Fruit fly (Drosophila melanogaster) whole organism, prepupa: ENCODE results near the gene E2f2.

Experiments used
- CG11762 ChIP-seq: fragments of 200-800 bp; sonication (Bioruptor generic); optimal IDR thresholded peaks from 3 replicates; lab custom pipeline; 2016; ENCODE audit warnings: missing biosample characterization, missing genetic modification characterization; ENCODE audit not compliant: insufficient read depth
- CG15336 ChIP-seq: fragments of 200-800 bp; sonication (Bioruptor generic); IDR thresholded peaks from 2 replicates; pipeline ENCODE4 v1.3.6; 2022; ENCODE audit warnings: missing biosample characterization, missing genetic modification characterization
- CG31627 ChIP-seq: fragments of 200-800 bp; sonication (Bioruptor generic); optimal IDR thresholded peaks from 3 replicates; lab custom pipeline; 2016; ENCODE audit warnings: missing biosample characterization, missing genetic modification characterization
- CG32006 ChIP-seq: fragments of 200-800 bp; sonication (Bioruptor generic); optimal IDR thresholded peaks from 3 replicates; lab custom pipeline; 2017; ENCODE audit warnings: missing biosample characterization, mild to moderate bottlenecking, missing genetic modification characterization
- CG4318 ChIP-seq: fragments of 200-800 bp; sonication (Bioruptor generic); optimal IDR thresholded peaks from 3 replicates; lab custom pipeline; 2017; ENCODE audit warnings: missing biosample characterization, mild to moderate bottlenecking, missing genetic modification characterization
- CG6163 ChIP-seq: fragments of 200-800 bp; sonication (Bioruptor generic); IDR thresholded peaks from 3 replicates; pipeline ENCODE4 v1.3.6; 2022; ENCODE audit warnings: missing biosample characterization, missing genetic modification characterization
- CG6276 ChIP-seq: fragments of 200-800 bp; sonication (Bioruptor generic); optimal IDR thresholded peaks from 2 replicates; lab custom pipeline; 2017; ENCODE audit warnings: missing biosample characterization, mild to moderate bottlenecking, missing genetic modification characterization
- CG6792 ChIP-seq: fragments of 200-800 bp; sonication (Bioruptor generic); optimal IDR thresholded peaks from 3 replicates; lab custom pipeline; 2016; ENCODE audit warnings: missing biosample characterization, missing genetic modification characterization
- CG6808 ChIP-seq: fragments of 200-800 bp; sonication (Bioruptor generic); optimal IDR thresholded peaks from 3 replicates; lab custom pipeline; 2017; ENCODE audit warnings: missing biosample characterization, missing genetic modification characterization, mild to moderate bottlenecking, moderate library complexity, missing genetic modification reagents
- CG7368 ChIP-seq: fragments of 200-800 bp; sonication (Bioruptor generic); optimal IDR thresholded peaks from 3 replicates; lab custom pipeline; 2016; ENCODE audit warnings: missing biosample characterization, missing genetic modification characterization
- CG8319 ChIP-seq: fragments of 200-800 bp; sonication (Bioruptor generic); optimal IDR thresholded peaks from 3 replicates; lab custom pipeline; 2016; ENCODE audit warnings: missing biosample characterization, missing genetic modification characterization
- Eip75B ChIP-seq: fragments of 200-800 bp; sonication (Bioruptor generic); optimal IDR thresholded peaks from 3 replicates; lab custom pipeline; 2016; ENCODE audit warnings: missing biosample characterization, missing genetic modification characterization
- Eip78C ChIP-seq: fragments of 200-800 bp; sonication (Bioruptor generic); peaks from one replicate; lab custom pipeline; 2016; ENCODE audit warnings: missing biosample characterization, missing genetic modification characterization
- Ets21C ChIP-seq: fragments of 200-800 bp; sonication (Bioruptor generic); optimal IDR thresholded peaks from 3 replicates; lab custom pipeline; 2016; ENCODE audit warnings: missing biosample characterization, missing genetic modification characterization
- Ets96B ChIP-seq: fragments of 200-800 bp; optimal IDR thresholded peaks from 2 replicates; lab custom pipeline; 2019; ENCODE audit warnings: missing biosample characterization, mild to moderate bottlenecking, missing genetic modification characterization, moderate library complexity
- Gug ChIP-seq: fragments of 200-800 bp; sonication (Bioruptor generic); IDR thresholded peaks from 2 replicates; pipeline ENCODE4 v1.3.6; 2022; ENCODE audit warnings: missing biosample characterization, missing genetic modification characterization
- Hr38 ChIP-seq: sonication (Bioruptor generic); optimal IDR thresholded peaks from 2 replicates; lab custom pipeline; 2016; ENCODE audit warnings: missing biosample characterization, missing genetic modification characterization
- Hr39 ChIP-seq: fragments of 200-800 bp; sonication (Bioruptor generic); optimal IDR thresholded peaks from 2 replicates; lab custom pipeline; 2016; ENCODE audit warnings: missing biosample characterization, missing genetic modification characterization
- Lpt ChIP-seq: fragments of 200-800 bp; sonication (Bioruptor generic); optimal IDR thresholded peaks from 3 replicates; lab custom pipeline; 2016; ENCODE audit warnings: missing biosample characterization, missing genetic modification characterization
- OdsH ChIP-seq: fragments of 200-800 bp; sonication (Bioruptor generic); optimal IDR thresholded peaks from 3 replicates; lab custom pipeline; 2016; ENCODE audit warnings: missing biosample characterization, missing genetic modification characterization
- Sox14 ChIP-seq: fragments of 200-800 bp; sonication (Bioruptor generic); optimal IDR thresholded peaks from 3 replicates; lab custom pipeline; 2016; ENCODE audit warnings: missing biosample characterization, missing genetic modification characterization
- Sox15 ChIP-seq: fragments of 200-800 bp; sonication (Bioruptor generic); optimal IDR thresholded peaks from 3 replicates; lab custom pipeline; 2016; ENCODE audit warnings: missing biosample characterization, missing genetic modification characterization
- achi ChIP-seq: fragments of 200-800 bp; sonication (Bioruptor generic); optimal IDR thresholded peaks from 3 replicates; lab custom pipeline; 2016; ENCODE audit warnings: missing biosample characterization, missing genetic modification characterization
- acj6 ChIP-seq: fragments of 200-800 bp; sonication (Bioruptor generic); optimal IDR thresholded peaks from 3 replicates; lab custom pipeline; 2016; ENCODE audit warnings: missing biosample characterization, missing genetic modification characterization
- dac ChIP-seq: fragments of 200-800 bp; sonication (Bioruptor generic); optimal IDR thresholded peaks from 2 replicates; lab custom pipeline; 2017; ENCODE audit warnings: missing biosample characterization, mild to moderate bottlenecking, missing genetic modification characterization
- dsx ChIP-seq: fragments of 200-800 bp; optimal IDR thresholded peaks from 3 replicates; lab custom pipeline; 2019; ENCODE audit warnings: missing biosample characterization, mild to moderate bottlenecking, missing genetic modification characterization, moderate library complexity; ENCODE audit not compliant: poor library complexity, severe bottlenecking
- esn ChIP-seq: fragments of 200-800 bp; sonication (Bioruptor generic); optimal IDR thresholded peaks from 2 replicates; lab custom pipeline; 2016; ENCODE audit warnings: missing biosample characterization, mild to moderate bottlenecking, missing genetic modification characterization, moderate library complexity
- fd59A ChIP-seq: fragments of 200-800 bp; sonication (Bioruptor generic); optimal IDR thresholded peaks from 2 replicates; lab custom pipeline; 2017; ENCODE audit warnings: missing biosample characterization, mild to moderate bottlenecking, missing genetic modification characterization, missing genetic modification reagents
- fd85E ChIP-seq: fragments of 200-800 bp; sonication (Bioruptor generic); optimal IDR thresholded peaks from 3 replicates; lab custom pipeline; 2016; ENCODE audit warnings: missing biosample characterization, missing genetic modification characterization
- lz ChIP-seq: fragments of 200-800 bp; sonication (Bioruptor generic); optimal IDR thresholded peaks from 3 replicates; lab custom pipeline; 2016; ENCODE audit warnings: missing biosample characterization, missing genetic modification characterization
- ss ChIP-seq, 2 experiments: fragments of 200-800 bp; sonication (Bioruptor generic); optimal IDR thresholded peaks; 2 replicates in 1 of 2; 3 replicates in 1 of 2; lab custom pipeline; 2017 to 2018; ENCODE audit warnings: mild to moderate bottlenecking in 2 of 2, missing biosample characterization in 2 of 2, missing genetic modification characterization in 2 of 2, moderate library complexity in 1 of 2
- svp ChIP-seq: fragments of 200-800 bp; sonication (Bioruptor generic); peaks from one replicate; lab custom pipeline; 2016; ENCODE audit warnings: missing biosample characterization, missing genetic modification characterization
- vri ChIP-seq: fragments of 200-800 bp; sonication (Bioruptor generic); optimal IDR thresholded peaks from 3 replicates; lab custom pipeline; 2016; ENCODE audit warnings: missing biosample characterization, mild to moderate bottlenecking, missing genetic modification characterization

E2f2 gene

DNA sequence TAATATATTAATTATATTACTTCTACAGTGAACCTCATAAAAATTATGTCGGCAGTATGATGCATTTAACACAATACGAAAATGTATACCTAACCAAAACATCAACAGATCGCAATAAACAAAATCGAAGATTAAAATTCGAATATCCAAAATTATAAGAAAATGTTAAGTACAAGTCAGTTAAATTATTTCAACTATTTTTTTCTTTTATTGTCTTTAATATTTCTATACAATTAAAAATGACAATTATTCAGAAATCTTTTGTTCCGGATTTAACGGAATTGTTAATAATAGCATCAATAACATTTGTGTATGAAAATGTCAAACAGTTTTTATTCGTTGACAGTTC, 14.1 kb downstream of the E2f2 start:
- TF ChIP-seq CG31627 (GFP tag; lab: Kevin White, UChicago) (no peak), Sox15 (no peak), ss (GFP tag; optimal IDR thresholded peaks at IDR 0.05; lab: Kevin White, UChicago) (no peak), fd85E (GFP tag; lab: Kevin White, UChicago) (no peak), CG4318 (GFP tag; lab: Kevin White, UChicago) (no peak), fd59A (GFP tag; lab: Kevin White, UChicago) (no peak), OdsH (GFP tag; lab: Kevin White, UChicago) (no peak), lz (no peak), CG7368 (GFP tag; lab: Kevin White, UChicago) (no peak), Hr38 (no peak), achi (GFP tag; lab: Kevin White, UChicago) (no peak), dsx (GFP tag; lab: Kevin White, UChicago) (no peak), svp (GFP tag; lab: Kevin White, UChicago) (no peak), CG6276 (GFP tag; lab: Kevin White, UChicago) (no peak), Ets21C (GFP tag; lab: Kevin White, UChicago) (no peak), Eip75B (no peak), CG6792 (no peak), Sox14 (no peak)
- TF ChIP-seq, all 60 proteins: peak for 0

DNA sequence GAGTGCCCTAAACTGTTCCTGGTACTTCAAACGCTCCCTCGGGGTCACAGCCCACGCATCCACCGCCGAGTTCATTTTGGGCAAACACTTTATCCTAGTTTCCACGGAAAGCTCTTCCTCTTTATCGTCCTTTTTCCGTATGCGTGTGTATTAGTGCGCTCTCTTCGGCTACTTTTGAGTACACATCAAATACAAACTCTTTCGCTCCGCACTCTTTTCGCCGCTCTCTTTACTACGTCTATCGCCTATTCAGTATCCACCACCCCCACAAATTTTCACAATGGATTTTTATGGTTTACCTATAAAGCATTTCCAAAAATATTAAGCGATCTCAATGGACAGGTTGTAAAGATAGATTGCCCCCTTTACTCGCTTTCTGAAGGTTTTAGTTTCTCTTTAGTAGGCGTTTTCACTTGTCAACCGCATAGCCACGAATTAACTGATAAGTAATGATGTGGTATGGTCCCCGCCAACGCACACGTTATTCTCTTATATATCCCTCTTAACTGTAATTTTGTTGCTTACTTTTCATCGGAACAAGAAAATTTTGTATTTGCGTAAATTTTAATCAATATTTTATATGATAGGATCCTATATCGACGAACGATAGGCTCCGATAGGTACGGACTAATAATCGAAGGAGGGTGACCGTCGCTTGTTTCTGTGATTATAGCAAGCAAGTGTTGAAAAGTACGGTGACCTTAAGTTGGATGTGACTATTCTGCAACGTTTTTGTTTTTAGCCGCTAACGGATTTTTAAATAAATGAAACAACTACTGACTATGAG, 14.6 kb downstream of the E2f2 start, which contains the start of gene Dap160:
Gene Dap160, minus strand, starts transcription at position 634 of the 787 bp plus-strand sequence.
- TF ChIP-seq Sox15 (no peak), Hr38 (no peak), achi (GFP tag; lab: Kevin White, UChicago) (no peak), esn (GFP tag; lab: Kevin White, UChicago) (peak; percentile 12), fd85E (GFP tag; lab: Kevin White, UChicago) (peak; percentile 36), svp (GFP tag; lab: Kevin White, UChicago) (no peak), Gug (GFP tag; lab: Robert Waterston, UW) (no peak), OdsH (GFP tag; lab: Kevin White, UChicago) (no peak), dac (no peak), Ets96B (tag; lab: Kevin White, UChicago) (no peak), CG6163 (no peak), CG7368 (GFP tag; lab: Kevin White, UChicago) (no peak), Sox14 (peak; percentile 9)

DNA sequence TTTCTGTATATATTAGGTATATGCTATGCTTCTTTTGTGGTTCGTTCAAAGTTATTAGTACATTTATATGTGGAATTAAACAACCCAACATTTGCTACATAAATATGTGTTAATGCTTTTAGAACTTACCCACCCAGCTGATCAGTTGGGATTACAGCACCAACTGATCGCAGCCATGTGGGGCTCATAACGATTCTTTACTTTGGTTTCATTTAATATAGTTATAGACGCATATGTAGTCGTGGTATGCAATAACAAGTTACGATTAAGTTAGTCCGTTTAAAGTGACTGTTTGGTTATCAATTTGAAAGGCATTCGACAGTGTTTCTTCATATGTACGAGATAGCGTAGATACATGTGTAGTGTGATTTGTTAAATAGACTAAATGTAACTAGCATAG, 20.8 kb downstream of the E2f2 start:
- no peak for TF ChIP-seq CG8319 (GFP tag; lab: Kevin White, UChicago)
- TF ChIP-seq acj6 (GFP tag; lab: Kevin White, UChicago) = no peak
- TF ChIP-seq svp (GFP tag; lab: Kevin White, UChicago) = no peak
- no peak for TF ChIP-seq CG32006 (GFP tag; lab: Kevin White, UChicago)
- TF ChIP-seq CG6276 (GFP tag; lab: Kevin White, UChicago) = no peak
- TF ChIP-seq Hr39 = no peak
- TF ChIP-seq CG6808 (GFP tag; lab: Kevin White, UChicago) = no peak
- no peak for TF ChIP-seq Eip75B
- no peak for TF ChIP-seq Sox14
- no peak for TF ChIP-seq Eip78C (GFP tag; lab: Kevin White, UChicago)
- TF ChIP-seq, all 60 proteins: peak for 0

DNA sequence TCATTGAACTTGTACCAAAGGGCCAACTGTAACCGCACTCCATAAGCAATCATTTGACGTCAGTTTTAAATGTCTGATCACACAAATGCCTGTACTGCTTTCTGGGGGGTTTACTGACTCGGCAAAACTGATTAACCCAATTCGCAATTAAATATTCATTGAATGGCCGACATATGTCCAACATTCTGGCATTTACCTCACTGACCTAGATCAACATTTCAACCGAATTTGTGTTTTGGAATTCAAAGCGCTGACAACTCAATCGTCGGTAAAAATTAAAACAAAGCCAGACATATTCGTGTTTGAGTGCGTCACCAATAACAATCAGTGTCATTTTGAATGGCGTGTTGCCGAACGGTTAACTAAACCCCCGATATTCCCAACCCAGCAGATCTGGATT, 40.9 kb downstream of the E2f2 start:
- TF ChIP-seq CG11762 (GFP tag; lab: Kevin White, UChicago) (no peak), Ets21C (GFP tag; lab: Kevin White, UChicago) (no peak), vri (no peak), CG15336 (GFP tag; lab: Robert Waterston, UW) (no peak), Sox15 (no peak), Lpt (GFP tag; lab: Kevin White, UChicago) (no peak), Eip75B (no peak)
